Worm (Caenorhabditis elegans): ENCODE results near the gene pck-3.

Gene pck-3

ce11 chrIV:5896341-5896740 lies at the start of gene pck-3:
pck-3 (plus strand) TSS chrIV:5896641.
- TF ChIP-seq nhr-28 (tag; optimal IDR thresholded peaks at IDR 0.05) (no peak), lsy-12 (tag; optimal IDR thresholded peaks at IDR 0.05) (no peak), egl-5 (tag; optimal IDR thresholded peaks at IDR 0.05) (no peak), skn-1 (tag; optimal IDR thresholded peaks at IDR 0.05) (no peak), nfya-1 (tag; optimal IDR thresholded peaks at IDR 0.05; ENCODE audit: insufficient read depth) (no peak), fkh-2 (tag; optimal IDR thresholded peaks at IDR 0.05) (no peak), elt-1 (tag; optimal IDR thresholded peaks at IDR 0.05) (no peak), hmg-11 (tag; optimal IDR thresholded peaks at IDR 0.05) (no peak), ceh-28 (tag; optimal IDR thresholded peaks at IDR 0.05) (no peak), ztf-11 (tag; optimal IDR thresholded peaks at IDR 0.05) (no peak)

ce11 chrIV:5847986-5848707 lies 48.3 kb upstream of the pck-3 start, which contains the start of gene sams-3:
sams-3 (plus strand) TSS chrIV:5848657.
- TF ChIP-seq tbx-2 (tag; optimal IDR thresholded peaks at IDR 0.05) (peak; percentile 77), lin-15B (tag; optimal IDR thresholded peaks at IDR 0.05) (no peak), pha-4 (tag; optimal IDR thresholded peaks at IDR 0.05) (peak; percentile 5), elt-2 (tag; optimal IDR thresholded peaks at IDR 0.05) (peak; percentile 3), sea-2 (GFP tag; optimal IDR thresholded peaks at IDR 0.05) (no peak), nfya-1 (tag; optimal IDR thresholded peaks at IDR 0.05; ENCODE audit: insufficient read depth) (peak; percentile 54), hmg-11 (tag; optimal IDR thresholded peaks at IDR 0.05) (peak; percentile 83)

- TF ChIP-seq ZK546.5 (tag; optimal IDR thresholded peaks at IDR 0.05) = no peak
- no peak for TF ChIP-seq ceh-16 (tag; optimal IDR thresholded peaks at IDR 0.05)
- no peak for TF ChIP-seq ceh-82 (tag; optimal IDR thresholded peaks at IDR 0.05)
- no peak for TF ChIP-seq R02D3.7 (tag; optimal IDR thresholded peaks at IDR 0.05)
- no peak for TF ChIP-seq hmg-11 (tag; optimal IDR thresholded peaks at IDR 0.05)
- no peak for TF ChIP-seq fos-1 (tag; optimal IDR thresholded peaks at IDR 0.05)
- no peak for TF ChIP-seq elt-1 (tag; optimal IDR thresholded peaks at IDR 0.05)
- TF ChIP-seq nhr-43 (tag; optimal IDR thresholded peaks at IDR 0.05; ENCODE audit: poor library complexity, severe bottlenecking) = no peak
- TF ChIP-seq nfya-1 (tag; optimal IDR thresholded peaks at IDR 0.05; ENCODE audit: insufficient read depth) = no peak
- no peak for TF ChIP-seq skn-1 (tag; optimal IDR thresholded peaks at IDR 0.05)
- TF ChIP-seq jun-1 (tag; optimal IDR thresholded peaks at IDR 0.05) = no peak
- TF ChIP-seq nhr-76 (tag; optimal IDR thresholded peaks at IDR 0.05) = no peak
- no peak for TF ChIP-seq ama-1 (optimal IDR thresholded peaks at IDR 0.05)
- TF ChIP-seq nhr-23 (tag; optimal IDR thresholded peaks at IDR 0.05) = no peak
Observed at ce11 chrIV:5850765-5851377, 45.6 kb upstream of the pck-3 start.

ce11 chrIV:5855608-5856007 lies 40.8 kb upstream of the pck-3 start:
- TF ChIP-seq nhr-76 (tag; optimal IDR thresholded peaks at IDR 0.05) = no peak
- TF ChIP-seq skn-1 (tag; optimal IDR thresholded peaks at IDR 0.05) = no peak
- TF ChIP-seq ceh-9 (tag; optimal IDR thresholded peaks at IDR 0.05) = no peak
- no peak for TF ChIP-seq elt-3 (tag; optimal IDR thresholded peaks at IDR 0.05)
- no peak for TF ChIP-seq nhr-237 (tag; optimal IDR thresholded peaks at IDR 0.05)
- TF ChIP-seq ZK546.5 (tag; optimal IDR thresholded peaks at IDR 0.05) = no peak
- no peak for TF ChIP-seq unc-62 (GFP tag; optimal IDR thresholded peaks at IDR 0.05)
- TF ChIP-seq egl-27 (tag; optimal IDR thresholded peaks at IDR 0.05) = no peak
- TF ChIP-seq ceh-28 (tag; optimal IDR thresholded peaks at IDR 0.05) = no peak
- no peak for TF ChIP-seq nhr-23 (tag; optimal IDR thresholded peaks at IDR 0.05)
- TF ChIP-seq lin-15B (tag; optimal IDR thresholded peaks at IDR 0.05) = no peak

ce11 chrIV:5856975-5857374 lies 39.5 kb upstream of the pck-3 start:
- TF ChIP-seq unc-39 (tag; optimal IDR thresholded peaks at IDR 0.05) = no peak

ce11 chrIV:5858212-5858611 lies 38.2 kb upstream of the pck-3 start:
- TF ChIP-seq elt-3 (tag; optimal IDR thresholded peaks at IDR 0.05) (peak in 1 of 3 experiments; percentile 78), nhr-25 (tag; optimal IDR thresholded peaks at IDR 0.05) (no peak), pha-4 (tag; optimal IDR thresholded peaks at IDR 0.05) (no peak), nhr-67 (tag; optimal IDR thresholded peaks at IDR 0.05) (no peak), nhr-43 (tag; optimal IDR thresholded peaks at IDR 0.05; ENCODE audit: poor library complexity, severe bottlenecking) (peak; percentile 41), R02D3.7 (tag; optimal IDR thresholded peaks at IDR 0.05) (no peak), nhr-237 (tag; optimal IDR thresholded peaks at IDR 0.05) (no peak), ztf-4 (tag; optimal IDR thresholded peaks at IDR 0.05) (no peak), fos-1 (tag; optimal IDR thresholded peaks at IDR 0.05) (no peak), nhr-12 (tag; optimal IDR thresholded peaks at IDR 0.05) (no peak), nhr-23 (tag; optimal IDR thresholded peaks at IDR 0.05) (peak; percentile 72), lin-39 (tag; optimal IDR thresholded peaks at IDR 0.05) (no peak), nhr-77 (tag; optimal IDR thresholded peaks at IDR 0.05) (no peak)

All from whole organism, L3 larva.